Fruit fly (Drosophila melanogaster) whole organism, prepupa: ENCODE data around the gene RpL34a.
A peak's percentile ranks its signal among the peaks of the same experiment; 100 is the strongest.

Experiments used
- Blimp-1 ChIP-seq: fragments of 200-800 bp; sonication (Bioruptor generic); optimal IDR thresholded peaks from 3 replicates; lab custom pipeline; 2017; ENCODE audit warnings: missing biosample characterization, missing genetic modification characterization, mild to moderate bottlenecking, moderate library complexity, missing genetic modification reagents
- CG10631 ChIP-seq: fragments of 200-800 bp; sonication (Bioruptor generic); optimal IDR thresholded peaks from 2 replicates; lab custom pipeline; 2016; ENCODE audit warnings: missing biosample characterization, missing genetic modification characterization
- CG10669 ChIP-seq: fragments of 200-800 bp; sonication (Bioruptor generic); optimal IDR thresholded peaks from 3 replicates; lab custom pipeline; 2018; ENCODE audit warnings: missing biosample characterization, mild to moderate bottlenecking, missing genetic modification characterization, moderate library complexity
- CG11294 ChIP-seq: fragments of 200-800 bp; sonication (Bioruptor generic); IDR thresholded peaks from 2 replicates; pipeline ENCODE4 v1.3.6; 2022; ENCODE audit warnings: missing biosample characterization, missing genetic modification characterization
- CG11762 ChIP-seq: fragments of 200-800 bp; sonication (Bioruptor generic); optimal IDR thresholded peaks from 3 replicates; lab custom pipeline; 2016; ENCODE audit warnings: missing biosample characterization, missing genetic modification characterization; ENCODE audit not compliant: insufficient read depth
- CG15336 ChIP-seq: fragments of 200-800 bp; sonication (Bioruptor generic); IDR thresholded peaks from 2 replicates; pipeline ENCODE4 v1.3.6; 2022; ENCODE audit warnings: missing biosample characterization, missing genetic modification characterization
- CG16779 ChIP-seq: fragments of 200-800 bp; sonication (Bioruptor generic); optimal IDR thresholded peaks from 3 replicates; lab custom pipeline; 2017; ENCODE audit warnings: missing biosample characterization, mild to moderate bottlenecking, missing genetic modification characterization
- CG31627 ChIP-seq: fragments of 200-800 bp; sonication (Bioruptor generic); optimal IDR thresholded peaks from 3 replicates; lab custom pipeline; 2016; ENCODE audit warnings: missing biosample characterization, missing genetic modification characterization
- CG32006 ChIP-seq: fragments of 200-800 bp; sonication (Bioruptor generic); optimal IDR thresholded peaks from 3 replicates; lab custom pipeline; 2017; ENCODE audit warnings: missing biosample characterization, mild to moderate bottlenecking, missing genetic modification characterization
- CG34406 ChIP-seq: fragments of 200-800 bp; sonication (Bioruptor generic); optimal IDR thresholded peaks from 3 replicates; lab custom pipeline; 2016; ENCODE audit warnings: missing biosample characterization, missing genetic modification characterization
- CG3919 ChIP-seq: fragments of 200-800 bp; sonication (Bioruptor generic); optimal IDR thresholded peaks from 3 replicates; lab custom pipeline; 2016; ENCODE audit warnings: missing biosample characterization, missing genetic modification characterization
- CG6163 ChIP-seq: fragments of 200-800 bp; sonication (Bioruptor generic); IDR thresholded peaks from 3 replicates; pipeline ENCODE4 v1.3.6; 2022; ENCODE audit warnings: missing biosample characterization, missing genetic modification characterization
- CG6792 ChIP-seq: fragments of 200-800 bp; sonication (Bioruptor generic); optimal IDR thresholded peaks from 3 replicates; lab custom pipeline; 2016; ENCODE audit warnings: missing biosample characterization, missing genetic modification characterization
- CG6808 ChIP-seq: fragments of 200-800 bp; sonication (Bioruptor generic); optimal IDR thresholded peaks from 3 replicates; lab custom pipeline; 2017; ENCODE audit warnings: missing biosample characterization, missing genetic modification characterization, mild to moderate bottlenecking, moderate library complexity, missing genetic modification reagents
- CG6854 ChIP-seq: fragments of 200-800 bp; sonication (Bioruptor generic); optimal IDR thresholded peaks from 2 replicates; lab custom pipeline; 2017; ENCODE audit warnings: missing biosample characterization, mild to moderate bottlenecking, missing genetic modification characterization
- CG7368 ChIP-seq: fragments of 200-800 bp; sonication (Bioruptor generic); optimal IDR thresholded peaks from 3 replicates; lab custom pipeline; 2016; ENCODE audit warnings: missing biosample characterization, missing genetic modification characterization
- CG8119 ChIP-seq: fragments of 200-800 bp; sonication (Bioruptor generic); IDR thresholded peaks from 3 replicates; pipeline ENCODE4 v1.3.6; 2022; ENCODE audit warnings: missing biosample characterization, missing genetic modification characterization
- CG8319 ChIP-seq: fragments of 200-800 bp; sonication (Bioruptor generic); optimal IDR thresholded peaks from 3 replicates; lab custom pipeline; 2016; ENCODE audit warnings: missing biosample characterization, missing genetic modification characterization
- CG8632 ChIP-seq: fragments of 200-800 bp; sonication (Bioruptor generic); optimal IDR thresholded peaks from 3 replicates; lab custom pipeline; 2016; ENCODE audit warnings: missing biosample characterization, missing genetic modification characterization
- Eip75B ChIP-seq: fragments of 200-800 bp; sonication (Bioruptor generic); optimal IDR thresholded peaks from 3 replicates; lab custom pipeline; 2016; ENCODE audit warnings: missing biosample characterization, missing genetic modification characterization
- Eip78C ChIP-seq: fragments of 200-800 bp; sonication (Bioruptor generic); peaks from one replicate; lab custom pipeline; 2016; ENCODE audit warnings: missing biosample characterization, missing genetic modification characterization
- Eip93F ChIP-seq: fragments of 200-800 bp; sonication (Bioruptor generic); optimal IDR thresholded peaks from 2 replicates; lab custom pipeline; 2016; ENCODE audit warnings: missing biosample characterization, mild to moderate bottlenecking, missing genetic modification characterization
- Ets96B ChIP-seq: fragments of 200-800 bp; optimal IDR thresholded peaks from 2 replicates; lab custom pipeline; 2019; ENCODE audit warnings: missing biosample characterization, mild to moderate bottlenecking, missing genetic modification characterization, moderate library complexity
- Gug ChIP-seq: fragments of 200-800 bp; sonication (Bioruptor generic); IDR thresholded peaks from 2 replicates; pipeline ENCODE4 v1.3.6; 2022; ENCODE audit warnings: missing biosample characterization, missing genetic modification characterization
- Hr39 ChIP-seq: fragments of 200-800 bp; sonication (Bioruptor generic); optimal IDR thresholded peaks from 2 replicates; lab custom pipeline; 2016; ENCODE audit warnings: missing biosample characterization, missing genetic modification characterization
- Met ChIP-seq: fragments of 200-800 bp; sonication (Bioruptor generic); optimal IDR thresholded peaks from 3 replicates; lab custom pipeline; 2016; ENCODE audit warnings: missing biosample characterization, missing genetic modification characterization
- Smox ChIP-seq: fragments of 200-800 bp; sonication (Bioruptor generic); optimal IDR thresholded peaks from 3 replicates; lab custom pipeline; 2016; ENCODE audit warnings: missing biosample characterization, missing genetic modification characterization
- Sox14 ChIP-seq: fragments of 200-800 bp; sonication (Bioruptor generic); optimal IDR thresholded peaks from 3 replicates; lab custom pipeline; 2016; ENCODE audit warnings: missing biosample characterization, missing genetic modification characterization
- Sox15 ChIP-seq: fragments of 200-800 bp; sonication (Bioruptor generic); optimal IDR thresholded peaks from 3 replicates; lab custom pipeline; 2016; ENCODE audit warnings: missing biosample characterization, missing genetic modification characterization
- achi ChIP-seq: fragments of 200-800 bp; sonication (Bioruptor generic); optimal IDR thresholded peaks from 3 replicates; lab custom pipeline; 2016; ENCODE audit warnings: missing biosample characterization, missing genetic modification characterization
- cyc ChIP-seq: fragments of 200-800 bp; sonication (Bioruptor generic); optimal IDR thresholded peaks from 3 replicates; lab custom pipeline; 2016; ENCODE audit warnings: missing biosample characterization, missing genetic modification characterization
- dac ChIP-seq: fragments of 200-800 bp; sonication (Bioruptor generic); optimal IDR thresholded peaks from 2 replicates; lab custom pipeline; 2017; ENCODE audit warnings: missing biosample characterization, mild to moderate bottlenecking, missing genetic modification characterization
- dsx ChIP-seq: fragments of 200-800 bp; optimal IDR thresholded peaks from 3 replicates; lab custom pipeline; 2019; ENCODE audit warnings: missing biosample characterization, mild to moderate bottlenecking, missing genetic modification characterization, moderate library complexity; ENCODE audit not compliant: poor library complexity, severe bottlenecking
- eg ChIP-seq: fragments of 200-800 bp; sonication (Bioruptor generic); IDR thresholded peaks from 3 replicates; pipeline ENCODE4 v1.3.6; 2022; ENCODE audit warnings: missing biosample characterization, missing genetic modification characterization
- esn ChIP-seq: fragments of 200-800 bp; sonication (Bioruptor generic); optimal IDR thresholded peaks from 2 replicates; lab custom pipeline; 2016; ENCODE audit warnings: missing biosample characterization, mild to moderate bottlenecking, missing genetic modification characterization, moderate library complexity
- fd59A ChIP-seq: fragments of 200-800 bp; sonication (Bioruptor generic); optimal IDR thresholded peaks from 2 replicates; lab custom pipeline; 2017; ENCODE audit warnings: missing biosample characterization, mild to moderate bottlenecking, missing genetic modification characterization, missing genetic modification reagents
- fd85E ChIP-seq: fragments of 200-800 bp; sonication (Bioruptor generic); optimal IDR thresholded peaks from 3 replicates; lab custom pipeline; 2016; ENCODE audit warnings: missing biosample characterization, missing genetic modification characterization
- lz ChIP-seq: fragments of 200-800 bp; sonication (Bioruptor generic); optimal IDR thresholded peaks from 3 replicates; lab custom pipeline; 2016; ENCODE audit warnings: missing biosample characterization, missing genetic modification characterization
- net ChIP-seq: fragments of 200-800 bp; sonication (Bioruptor generic); optimal IDR thresholded peaks from 3 replicates; lab custom pipeline; 2016; ENCODE audit warnings: missing biosample characterization, missing genetic modification characterization
- pdm3 ChIP-seq: fragments of 200-800 bp; sonication (Bioruptor generic); optimal IDR thresholded peaks from 3 replicates; lab custom pipeline; 2016; ENCODE audit warnings: missing biosample characterization, missing genetic modification characterization
- salr ChIP-seq, 2 experiments: fragments of 200-800 bp; sonication (Bioruptor generic); optimal IDR thresholded peaks; 3 replicates each; lab custom pipeline; 2016 to 2018; ENCODE audit warnings: missing biosample characterization in 2 of 2, missing genetic modification characterization in 2 of 2, mild to moderate bottlenecking in 1 of 2
- svp ChIP-seq: fragments of 200-800 bp; sonication (Bioruptor generic); peaks from one replicate; lab custom pipeline; 2016; ENCODE audit warnings: missing biosample characterization, missing genetic modification characterization
- topi ChIP-seq: fragments of 200-800 bp; sonication (Bioruptor generic); optimal IDR thresholded peaks from 3 replicates; lab custom pipeline; 2016; ENCODE audit warnings: missing biosample characterization, missing genetic modification characterization
- vri ChIP-seq: fragments of 200-800 bp; sonication (Bioruptor generic); optimal IDR thresholded peaks from 3 replicates; lab custom pipeline; 2016; ENCODE audit warnings: missing biosample characterization, mild to moderate bottlenecking, missing genetic modification characterization

RpL34a gene

dm6 chr3R:26036153-26037144 is 22.6 kb downstream of the RpL34a start (continued):
- TF ChIP-seq eg (GFP tag; lab: Robert Waterston, UW): peak; percentile 57
- peak; percentile 55 for TF ChIP-seq fd85E (GFP tag; lab: Kevin White, UChicago)
- peak; percentile 90 for TF ChIP-seq CG6792 (GFP tag; lab: Kevin White, UChicago)
- peak; percentile 96 for TF ChIP-seq CG6808 (GFP tag; lab: Kevin White, UChicago)
- TF ChIP-seq CG8632 (GFP tag; lab: Kevin White, UChicago): peak; percentile 87
- peak; percentile 91 for TF ChIP-seq lz (GFP tag; lab: Kevin White, UChicago)
- TF ChIP-seq Ets96B (tag; lab: Kevin White, UChicago): peak; percentile 93
- TF ChIP-seq pdm3: peak; percentile 88
- TF ChIP-seq CG11762: peak; percentile 75
- peak; percentile 95 for TF ChIP-seq Met
- peak; percentile 85 for TF ChIP-seq Hr39
- TF ChIP-seq Eip75B (GFP tag; lab: Kevin White, UChicago): peak; percentile 92
- peak; percentile 93 for TF ChIP-seq topi (GFP tag; lab: Kevin White, UChicago)
- peak; percentile 60 to 85 for TF ChIP-seq salr (GFP tag; optimal IDR thresholded peaks at IDR 0.05; lab: Kevin White, UChicago)
- TF ChIP-seq dsx: peak; percentile 91
- TF ChIP-seq CG11294: no peak
- peak; percentile 89 for TF ChIP-seq CG16779 (tag; lab: Kevin White, UChicago)
- TF ChIP-seq CG8119: peak; percentile 90
- TF ChIP-seq svp: peak; percentile 96
- peak; percentile 89 for TF ChIP-seq Smox
- peak; percentile 49 for TF ChIP-seq Gug (GFP tag; lab: Robert Waterston, UW)
- TF ChIP-seq Sox14 (GFP tag; lab: Kevin White, UChicago): peak; percentile 90
- TF ChIP-seq Sox15: peak; percentile 74
- TF ChIP-seq Blimp-1 (GFP tag; lab: Kevin White, UChicago): peak; percentile 84
- peak; percentile 73 for TF ChIP-seq CG6163 (GFP tag; lab: Robert Waterston, UW)
- peak; percentile 65 for TF ChIP-seq CG8319 (GFP tag; lab: Kevin White, UChicago)
- peak; percentile 76 for TF ChIP-seq CG7368 (GFP tag; lab: Kevin White, UChicago)
- peak; percentile 97 for TF ChIP-seq Eip78C (GFP tag; lab: Kevin White, UChicago)
- TF ChIP-seq CG34406 (GFP tag; lab: Kevin White, UChicago): peak; percentile 89
- TF ChIP-seq CG6854: peak; percentile 90
- TF ChIP-seq fd59A (GFP tag; lab: Kevin White, UChicago): peak; percentile 91
- peak; percentile 82 for TF ChIP-seq cyc (GFP tag; lab: Kevin White, UChicago)
- peak; percentile 53 for TF ChIP-seq Eip93F (GFP tag; lab: Kevin White, UChicago)
- TF ChIP-seq CG15336 (GFP tag; lab: Robert Waterston, UW): peak; percentile 85
- peak; percentile 83 for TF ChIP-seq CG3919 (GFP tag; lab: Kevin White, UChicago)
- TF ChIP-seq CG10669: peak; percentile 92
- TF ChIP-seq net (GFP tag; lab: Kevin White, UChicago): peak; percentile 86
- TF ChIP-seq CG31627 (GFP tag; lab: Kevin White, UChicago): peak; percentile 80
- TF ChIP-seq CG10631 (GFP tag; lab: Kevin White, UChicago): peak; percentile 86

- TF ChIP-seq achi (GFP tag; lab: Kevin White, UChicago): no peak
- no peak for TF ChIP-seq Hr39
- TF ChIP-seq Sox15: no peak
- TF ChIP-seq CG10669: no peak
- TF ChIP-seq CG6792 (GFP tag; lab: Kevin White, UChicago): no peak
- no peak for TF ChIP-seq CG8119
- no peak for TF ChIP-seq CG7368 (GFP tag; lab: Kevin White, UChicago)
- TF ChIP-seq Smox: no peak
- no peak for TF ChIP-seq cyc (GFP tag; lab: Kevin White, UChicago)
- no peak for TF ChIP-seq vri (GFP tag; lab: Kevin White, UChicago)
- no peak for TF ChIP-seq CG32006 (GFP tag; lab: Kevin White, UChicago)
- no peak for TF ChIP-seq dac (GFP tag; lab: Kevin White, UChicago)
- TF ChIP-seq CG31627 (GFP tag; lab: Kevin White, UChicago): no peak
- TF ChIP-seq Sox14 (GFP tag; lab: Kevin White, UChicago): no peak
- no peak for TF ChIP-seq Met
- no peak for TF ChIP-seq CG6808 (GFP tag; lab: Kevin White, UChicago)
- no peak for TF ChIP-seq net (GFP tag; lab: Kevin White, UChicago)
- TF ChIP-seq esn (GFP tag; lab: Kevin White, UChicago): no peak
Observed at dm6 chr3R:26035369-26035656, 23.8 kb downstream of the RpL34a start.
